Fruit fly (Drosophila melanogaster): ENCODE results near the gene CG5282.
A peak's percentile ranks its signal among the peaks of the same experiment; 100 is the strongest.

Gene CG5282

dm6 chr3L:20452813-20453682 is 27.2 kb upstream of the CG5282 start, which contains the start of gene CG5199 (continued):
- TF ChIP-seq rib (GFP tag; IDR thresholded peaks at IDR 0.05) (no peak), lmd (GFP tag; IDR thresholded peaks at IDR 0.05) (peak; percentile 75), Ravus (GFP tag; IDR thresholded peaks at IDR 0.05) (peak; percentile 5; the same call in 1 of the 2 replicates), run (tag; optimal IDR thresholded peaks at IDR 0.05) (no peak), CG9609 (GFP tag; optimal IDR thresholded peaks at IDR 0.05) (peak; percentile 2), CG9932 (GFP tag; IDR thresholded peaks at IDR 0.05) (peak; percentile 71), CG4707 (GFP tag; optimal IDR thresholded peaks at IDR 0.05) (no peak), CG12104 (GFP tag; optimal IDR thresholded peaks at IDR 0.05) (peak; percentile 49), az2 (GFP tag; optimal IDR thresholded peaks at IDR 0.05) (peak; percentile 46), CG31365 (tag; optimal IDR thresholded peaks at IDR 0.05) (no peak), schlank (tag; optimal IDR thresholded peaks at IDR 0.05) (no peak), h (optimal IDR thresholded peaks at IDR 0.05) (no peak), B-H1 (GFP tag; IDR thresholded peaks at IDR 0.05) (peak; percentile 32; the same call in 2 of the 3 replicates), seq (GFP tag; IDR thresholded peaks at IDR 0.05) (no peak; the same call in 1 of the 2 replicates), Deaf1 (tag; optimal IDR thresholded peaks at IDR 0.05) (no peak), BtbVII (GFP tag; optimal IDR thresholded peaks at IDR 0.05) (peak; percentile 46), CG7556 (GFP tag; optimal IDR thresholded peaks at IDR 0.05) (peak; percentile 75), jigr1 (GFP tag; IDR thresholded peaks at IDR 0.05) (no peak), pb (GFP tag; optimal IDR thresholded peaks at IDR 0.05) (no peak), Max (GFP tag; optimal IDR thresholded peaks at IDR 0.05) (peak; percentile 45), Elba2 (GFP tag; optimal IDR thresholded peaks at IDR 0.05) (no peak), CG7372 (GFP tag; IDR thresholded peaks at IDR 0.05) (peak; percentile 65), Optix (GFP tag; IDR thresholded peaks at IDR 0.05) (no peak), esg (GFP tag; conservative IDR thresholded peaks at IDR 0.05) (peak; percentile 33; the same call in 1 of the 2 replicates), CG11456 (GFP tag; IDR thresholded peaks at IDR 0.05) (peak; percentile 57; the same call in 1 of the 3 replicates), Hr39 (optimal IDR thresholded peaks at IDR 0.05) (no peak), CG17568 (GFP tag; optimal IDR thresholded peaks at IDR 0.05) (no peak), Sox102F (GFP tag; optimal IDR thresholded peaks at IDR 0.05) (peak; percentile 61), CG30403 (GFP tag; optimal IDR thresholded peaks at IDR 0.05) (peak; percentile 83), ewg (GFP tag; optimal IDR thresholded peaks at IDR 0.05) (peak; percentile 29), CG7987 (GFP tag; optimal IDR thresholded peaks at IDR 0.05) (no peak), CG9876 (GFP tag; optimal IDR thresholded peaks at IDR 0.05) (no peak), Aef1 (GFP tag; IDR thresholded peaks at IDR 0.05) (no peak; the same call in 1 of the 3 replicates), Eip74EF (GFP tag; optimal IDR thresholded peaks at IDR 0.05) (no peak), peb (GFP tag; IDR thresholded peaks at IDR 0.05) (no peak), HLHmδ (GFP tag; optimal IDR thresholded peaks at IDR 0.05) (no peak), tna (GFP tag; IDR thresholded peaks at IDR 0.05; ENCODE audit: partially characterized antibody) (no peak; the same call in 1 of the 2 replicates), CG8281 (tag; optimal IDR thresholded peaks at IDR 0.05) (peak; percentile 17), CG9437 (GFP tag; optimal IDR thresholded peaks at IDR 0.05) (peak; percentile 72), sc (optimal IDR thresholded peaks at IDR 0.05) (no peak), sc (GFP tag; optimal IDR thresholded peaks at IDR 0.05) (peak; percentile 51), CG2202 (tag; optimal IDR thresholded peaks at IDR 0.05) (peak; percentile 10), tio (GFP tag; optimal IDR thresholded peaks at IDR 0.05) (peak; percentile 67), pzg (GFP tag; optimal IDR thresholded peaks at IDR 0.05) (peak; percentile 41), Scr (GFP tag; IDR thresholded peaks at IDR 0.05; ENCODE audit: partially characterized antibody) (peak; percentile 89), CG13624 (GFP tag; optimal IDR thresholded peaks at IDR 0.05) (no peak), MTF-1 (GFP tag; optimal IDR thresholded peaks at IDR 0.05; ENCODE audit: borderline replicate concordance) (no peak), jumu (GFP tag; optimal IDR thresholded peaks at IDR 0.05) (no peak), CG4617 (GFP tag; optimal IDR thresholded peaks at IDR 0.05; ENCODE audit: borderline replicate concordance) (peak; percentile 48), NC2β (GFP tag; optimal IDR thresholded peaks at IDR 0.05) (no peak)

Measured in whole organism, embryonic.